Fruit fly (Drosophila melanogaster): ENCODE measurements around the gene CG10621.

dm6 chr2L:18927891-18928290 is 26.3 kb downstream of the CG10621 start:
- TF ChIP-seq CG8478 (optimal IDR thresholded peaks at IDR 0.05) (no peak), CTCF (optimal IDR thresholded peaks at IDR 0.05) (no peak)
